Worm (Caenorhabditis elegans) whole organism, mixed stage, embryonic: ENCODE measurements around the gene F55G11.1.

ENCODE experiments used
- bed-3 ChIP-seq: fragments of 200-800 bp; sonication (Bioruptor generic); optimal IDR thresholded peaks from 3 replicates; lab custom pipeline; 2018; ENCODE audit warnings: mild to moderate bottlenecking, missing genetic modification characterization, moderate library complexity, missing compliant biosample characterization
- blmp-1 ChIP-seq: fragments of 150-350 bp; optimal IDR thresholded peaks from 2 replicates; lab custom pipeline; 2014; ENCODE audit warnings: missing biosample characterization, missing genetic modification characterization
- ceh-39 ChIP-seq: fragments of 150-350 bp; optimal IDR thresholded peaks from 2 replicates; lab custom pipeline; 2014; ENCODE audit warnings: missing biosample characterization, missing genetic modification characterization
- ceh-43 ChIP-seq: fragments of 200-800 bp; sonication (Bioruptor generic); optimal IDR thresholded peaks from 2 replicates; lab custom pipeline; 2018; ENCODE audit warnings: mild to moderate bottlenecking, missing genetic modification characterization, moderate library complexity, missing compliant biosample characterization
- ceh-83 ChIP-seq: fragments of 200-800 bp; sonication (Bioruptor generic); optimal IDR thresholded peaks from 2 replicates; lab custom pipeline; 2018; ENCODE audit warnings: mild to moderate bottlenecking, missing genetic modification characterization, missing compliant biosample characterization
- cnd-1 ChIP-seq: fragments of 200-800 bp; sonication (Bioruptor generic); optimal IDR thresholded peaks from 2 replicates; lab custom pipeline; 2018; ENCODE audit warnings: mild to moderate bottlenecking, missing genetic modification characterization, missing compliant biosample characterization
- drap-1 ChIP-seq: fragments of 200-800 bp; sonication (Bioruptor generic); optimal IDR thresholded peaks from 3 replicates; lab custom pipeline; 2018; ENCODE audit warnings: mild to moderate bottlenecking, missing genetic modification characterization, missing compliant biosample characterization
- elt-1 ChIP-seq: sonication (generic microtip); optimal IDR thresholded peaks from 2 replicates; lab custom pipeline; 2017; ENCODE audit warnings: missing genetic modification characterization, mild to moderate bottlenecking, missing compliant biosample characterization, antibody characterized with exemption, moderate library complexity, borderline replicate concordance; ENCODE audit not compliant: insufficient read depth
- elt-3 ChIP-seq: fragments of 150-350 bp; optimal IDR thresholded peaks from 2 replicates; lab custom pipeline; 2014; ENCODE audit warnings: missing biosample characterization, missing genetic modification characterization
- hlh-1 ChIP-seq: fragments of 150-350 bp; optimal IDR thresholded peaks from 2 replicates; lab custom pipeline; 2014; ENCODE audit warnings: missing biosample characterization, missing genetic modification reagents, missing genetic modification characterization
- lin-13 ChIP-seq: fragments of 150-350 bp; optimal IDR thresholded peaks from 2 replicates; lab custom pipeline; 2014; ENCODE audit warnings: missing biosample characterization, missing genetic modification characterization
- lin-32 ChIP-seq: fragments of 200-800 bp; sonication (Bioruptor generic); optimal IDR thresholded peaks from 2 replicates; lab custom pipeline; 2018; ENCODE audit warnings: mild to moderate bottlenecking, missing genetic modification characterization, missing compliant biosample characterization
- lsy-2 ChIP-seq: fragments of 150-350 bp; optimal IDR thresholded peaks from 2 replicates; lab custom pipeline; 2014; ENCODE audit warnings: missing biosample characterization, missing genetic modification characterization
- mab-5 ChIP-seq: fragments of 150-350 bp; optimal IDR thresholded peaks from 2 replicates; lab custom pipeline; 2014; ENCODE audit warnings: missing biosample characterization, missing genetic modification characterization
- mep-1 ChIP-seq: fragments of 150-350 bp; optimal IDR thresholded peaks from 2 replicates; lab custom pipeline; 2017; ENCODE audit warnings: missing biosample characterization, missing genetic modification reagents, missing genetic modification characterization, inconsistent platforms
- mls-2 ChIP-seq: sonication (generic microtip); optimal IDR thresholded peaks from 2 replicates; lab custom pipeline; 2016; ENCODE audit warnings: mild to moderate bottlenecking, missing genetic modification characterization, moderate library complexity, missing compliant biosample characterization
- nhr-12 ChIP-seq: fragments of 150-350 bp; optimal IDR thresholded peaks from 2 replicates; lab custom pipeline; 2014; ENCODE audit warnings: missing biosample characterization, missing genetic modification characterization
- nhr-2 ChIP-seq: fragments of 150-350 bp; optimal IDR thresholded peaks from 2 replicates; lab custom pipeline; 2014; ENCODE audit warnings: missing biosample characterization, missing genetic modification characterization
- nhr-237 ChIP-seq: fragments of 150-350 bp; optimal IDR thresholded peaks from 2 replicates; lab custom pipeline; 2014; ENCODE audit warnings: missing biosample characterization, missing genetic modification characterization
- nhr-28 ChIP-seq: fragments of 150-350 bp; optimal IDR thresholded peaks from 2 replicates; lab custom pipeline; 2014; ENCODE audit warnings: missing biosample characterization, missing genetic modification characterization
- nhr-76 ChIP-seq: sonication (generic microtip); optimal IDR thresholded peaks from 2 replicates; lab custom pipeline; 2017; ENCODE audit warnings: missing biosample characterization, missing genetic modification characterization
- pha-4 ChIP-seq: fragments of 150-350 bp; optimal IDR thresholded peaks from 2 replicates; lab custom pipeline; 2018; ENCODE audit warnings: missing biosample characterization, missing genetic modification reagents, missing genetic modification characterization
- sem-2 ChIP-seq: fragments of 200-800 bp; sonication (Bioruptor generic); optimal IDR thresholded peaks from 2 replicates; lab custom pipeline; 2018; ENCODE audit warnings: mild to moderate bottlenecking, missing genetic modification characterization, missing compliant biosample characterization
- snpc-4 ChIP-seq: fragments of 150-350 bp; optimal IDR thresholded peaks from 2 replicates; lab custom pipeline; 2014; ENCODE audit warnings: missing biosample characterization, missing genetic modification characterization
- sptf-1 ChIP-seq: sonication (generic microtip); optimal IDR thresholded peaks from 2 replicates; lab custom pipeline; 2017; ENCODE audit warnings: mild to moderate bottlenecking, missing genetic modification characterization, moderate library complexity, missing compliant biosample characterization
- tbx-8 ChIP-seq: fragments of 200-800 bp; sonication (Bioruptor generic); optimal IDR thresholded peaks from 2 replicates; lab custom pipeline; 2018; ENCODE audit warnings: mild to moderate bottlenecking, missing genetic modification characterization, moderate library complexity, missing compliant biosample characterization
- unc-120 ChIP-seq: sonication (generic microtip); optimal IDR thresholded peaks from 2 replicates; lab custom pipeline; 2017; ENCODE audit warnings: missing genetic modification characterization, missing compliant biosample characterization; ENCODE audit not compliant: poor library complexity, severe bottlenecking
- unc-39 ChIP-seq: fragments of 150-350 bp; optimal IDR thresholded peaks from 2 replicates; lab custom pipeline; 2014; ENCODE audit warnings: missing biosample characterization, missing genetic modification characterization
- unc-62 ChIP-seq: fragments of 150-350 bp; optimal IDR thresholded peaks from 2 replicates; lab custom pipeline; 2014; ENCODE audit warnings: missing biosample characterization, missing genetic modification reagents, missing genetic modification characterization
- zip-8 ChIP-seq: fragments of 150-350 bp; optimal IDR thresholded peaks from 2 replicates; lab custom pipeline; 2014; ENCODE audit warnings: missing biosample characterization, missing genetic modification characterization
- ztf-11 ChIP-seq: fragments of 150-350 bp; optimal IDR thresholded peaks from 2 replicates; lab custom pipeline; 2014; ENCODE audit warnings: missing biosample characterization, missing genetic modification characterization

F55G11.1 gene

ce11 chrIV:12921027-12921426, 25.4 kb downstream of the F55G11.1 start, which contains the start of gene C32H11.4:
Gene C32H11.4 (plus strand): TSS chrIV:12921264.
- TF ChIP-seq elt-1 (tag; lab: Kevin White, UChicago) = no peak
- TF ChIP-seq ceh-39 (tag; lab: Kevin White, UChicago) = no peak
- TF ChIP-seq unc-120 (tag; lab: Kevin White, UChicago) = no peak
- TF ChIP-seq nhr-237 = no peak
- TF ChIP-seq ceh-43 (GFP tag; lab: Kevin White, UChicago) = no peak
- TF ChIP-seq nhr-28 (tag; lab: Kevin White, UChicago) = no peak
- TF ChIP-seq drap-1 = no peak
- TF ChIP-seq tbx-8 (GFP tag; lab: Kevin White, UChicago) = no peak
- no peak for TF ChIP-seq zip-8 (tag; lab: Kevin White, UChicago)
- no peak for TF ChIP-seq mab-5 (tag; lab: Kevin White, UChicago)
- no peak for TF ChIP-seq nhr-76 (tag; lab: Kevin White, UChicago)
- TF ChIP-seq ztf-11 = no peak
- TF ChIP-seq unc-39 (tag; lab: Kevin White, UChicago) = no peak
- no peak for TF ChIP-seq elt-3 (tag; lab: Kevin White, UChicago)
- TF ChIP-seq sem-2 = no peak
- TF ChIP-seq mep-1 (tag; lab: Kevin White, UChicago) = no peak
- no peak for TF ChIP-seq nhr-12 (tag; lab: Kevin White, UChicago)
- TF ChIP-seq sptf-1 = no peak
- no peak for TF ChIP-seq pha-4 (tag; lab: Kevin White, UChicago)

DNA sequence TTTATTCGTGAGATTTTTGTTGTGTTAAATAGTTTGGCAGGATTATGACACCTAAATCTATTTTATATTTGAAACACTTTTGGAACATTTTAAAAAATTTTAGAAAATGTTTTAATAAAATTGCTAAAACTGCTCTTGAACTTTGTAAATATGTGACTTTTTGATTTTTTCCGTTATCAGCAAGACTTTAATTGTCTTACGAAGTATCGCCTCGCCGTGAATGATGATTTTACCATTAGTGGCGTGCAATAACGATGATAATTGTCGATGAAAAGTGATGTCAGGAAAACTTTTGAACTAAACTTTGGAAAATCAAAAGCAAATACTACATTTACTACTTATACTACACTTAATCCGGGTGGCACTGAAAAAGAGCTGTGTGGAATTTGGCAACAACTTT, 25.8 kb downstream of the F55G11.1 start:
- TF ChIP-seq bed-3 (GFP tag; lab: Kevin White, UChicago) = no peak
- no peak for TF ChIP-seq ceh-39 (tag; lab: Kevin White, UChicago)
- no peak for TF ChIP-seq ztf-11
- TF ChIP-seq lin-32 (GFP tag; lab: Kevin White, UChicago) = no peak
- TF ChIP-seq hlh-1 (tag; lab: Kevin White, UChicago) = no peak
- no peak for TF ChIP-seq unc-62 (GFP tag; lab: Kevin White, UChicago)
- TF ChIP-seq lsy-2 = no peak
- no peak for TF ChIP-seq elt-3 (tag; lab: Kevin White, UChicago)
- no peak for TF ChIP-seq ceh-83 (GFP tag; lab: Kevin White, UChicago)

- no peak for TF ChIP-seq mab-5 (tag; lab: Kevin White, UChicago)
- no peak for TF ChIP-seq elt-3 (tag; lab: Kevin White, UChicago)
- no peak for TF ChIP-seq mep-1 (tag; lab: Kevin White, UChicago)
- TF ChIP-seq lsy-2 = no peak
- no peak for TF ChIP-seq elt-1 (tag; lab: Kevin White, UChicago)
- no peak for TF ChIP-seq nhr-237
- no peak for TF ChIP-seq mls-2 (tag; lab: Kevin White, UChicago)
- no peak for TF ChIP-seq ceh-43 (GFP tag; lab: Kevin White, UChicago)
- no peak for TF ChIP-seq cnd-1 (tag; lab: Kevin White, UChicago)
- no peak for TF ChIP-seq nhr-2 (tag; lab: Kevin White, UChicago)
- TF ChIP-seq hlh-1 (tag; lab: Kevin White, UChicago) = no peak
- no peak for TF ChIP-seq sem-2
- TF ChIP-seq nhr-28 (tag; lab: Kevin White, UChicago) = no peak
- no peak for TF ChIP-seq zip-8 (tag; lab: Kevin White, UChicago)
- no peak for TF ChIP-seq unc-39 (tag; lab: Kevin White, UChicago)
- TF ChIP-seq blmp-1 = no peak
- TF ChIP-seq lin-13 = no peak
Observed at ce11 chrIV:12918256-12918655, 28.1 kb downstream of the F55G11.1 start, which contains the start of gene C32H11.3. Gene C32H11.3 (plus strand): TSS chrIV:12918556.

DNA sequence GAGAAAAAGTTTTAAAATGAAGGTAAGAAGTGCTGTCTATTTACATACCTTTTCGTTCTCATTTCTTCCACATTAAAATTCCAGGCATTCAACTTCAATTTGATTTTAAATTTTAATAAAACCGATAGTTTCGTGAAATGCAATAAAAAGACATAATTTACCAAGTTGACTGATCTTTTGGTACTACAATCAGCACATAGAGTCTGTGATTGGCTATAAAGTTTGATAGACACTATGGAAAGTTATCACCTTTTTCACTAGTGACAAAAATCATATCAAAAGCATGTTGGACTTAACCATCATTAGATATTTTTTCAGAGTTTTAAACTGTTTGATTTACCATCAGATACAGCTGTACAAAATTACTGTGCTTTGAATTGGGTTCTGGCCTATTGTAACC, 30.9 kb downstream of the F55G11.1 start, which contains the start of gene srz-15:
Gene srz-15 (plus strand): TSS at position 301 of the 400 bp plus-strand sequence.
- no peak for TF ChIP-seq tbx-8 (GFP tag; lab: Kevin White, UChicago)
- no peak for TF ChIP-seq elt-3 (tag; lab: Kevin White, UChicago)
- no peak for TF ChIP-seq pha-4 (tag; lab: Kevin White, UChicago)
- TF ChIP-seq bed-3 (GFP tag; lab: Kevin White, UChicago) = no peak
- no peak for TF ChIP-seq lin-13
- no peak for TF ChIP-seq ceh-83 (GFP tag; lab: Kevin White, UChicago)
- TF ChIP-seq ceh-39 (tag; lab: Kevin White, UChicago) = no peak
- TF ChIP-seq snpc-4 (tag; lab: Kevin White, UChicago) = no peak
- TF ChIP-seq lin-32 (GFP tag; lab: Kevin White, UChicago) = no peak
- TF ChIP-seq nhr-28 (tag; lab: Kevin White, UChicago) = no peak
- TF ChIP-seq sptf-1 = no peak
